Fruit fly (Drosophila melanogaster) whole organism, prepupa: ENCODE measurements around the gene wkd.

Source experiments
- Blimp-1 ChIP-seq: fragments of 200-800 bp; sonication (Bioruptor generic); optimal IDR thresholded peaks from 3 replicates; lab custom pipeline; 2017; ENCODE audit warnings: missing biosample characterization, missing genetic modification characterization, mild to moderate bottlenecking, moderate library complexity, missing genetic modification reagents
- CG10669 ChIP-seq: fragments of 200-800 bp; sonication (Bioruptor generic); optimal IDR thresholded peaks from 3 replicates; lab custom pipeline; 2018; ENCODE audit warnings: missing biosample characterization, mild to moderate bottlenecking, missing genetic modification characterization, moderate library complexity
- CG11762 ChIP-seq: fragments of 200-800 bp; sonication (Bioruptor generic); optimal IDR thresholded peaks from 3 replicates; lab custom pipeline; 2016; ENCODE audit warnings: missing biosample characterization, missing genetic modification characterization; ENCODE audit not compliant: insufficient read depth
- CG11902 ChIP-seq: fragments of 200-800 bp; sonication (Bioruptor generic); optimal IDR thresholded peaks from 3 replicates; lab custom pipeline; 2016; ENCODE audit warnings: missing biosample characterization, missing genetic modification characterization
- CG15336 ChIP-seq: fragments of 200-800 bp; sonication (Bioruptor generic); IDR thresholded peaks from 2 replicates; pipeline ENCODE4 v1.3.6; 2022; ENCODE audit warnings: missing biosample characterization, missing genetic modification characterization
- CG1621 ChIP-seq: fragments of 200-800 bp; sonication (Bioruptor generic); optimal IDR thresholded peaks from 3 replicates; lab custom pipeline; 2018; ENCODE audit warnings: missing biosample characterization, mild to moderate bottlenecking, missing genetic modification characterization
- CG16779 ChIP-seq: fragments of 200-800 bp; sonication (Bioruptor generic); optimal IDR thresholded peaks from 3 replicates; lab custom pipeline; 2017; ENCODE audit warnings: missing biosample characterization, mild to moderate bottlenecking, missing genetic modification characterization
- CG3032 ChIP-seq: fragments of 200-800 bp; optimal IDR thresholded peaks from 2 replicates; lab custom pipeline; 2019; ENCODE audit warnings: missing biosample characterization, mild to moderate bottlenecking, missing genetic modification characterization, moderate library complexity
- CG31627 ChIP-seq: fragments of 200-800 bp; sonication (Bioruptor generic); optimal IDR thresholded peaks from 3 replicates; lab custom pipeline; 2016; ENCODE audit warnings: missing biosample characterization, missing genetic modification characterization
- CG32006 ChIP-seq: fragments of 200-800 bp; sonication (Bioruptor generic); optimal IDR thresholded peaks from 3 replicates; lab custom pipeline; 2017; ENCODE audit warnings: missing biosample characterization, mild to moderate bottlenecking, missing genetic modification characterization
- CG34406 ChIP-seq: fragments of 200-800 bp; sonication (Bioruptor generic); optimal IDR thresholded peaks from 3 replicates; lab custom pipeline; 2016; ENCODE audit warnings: missing biosample characterization, missing genetic modification characterization
- CG3919 ChIP-seq: fragments of 200-800 bp; sonication (Bioruptor generic); optimal IDR thresholded peaks from 3 replicates; lab custom pipeline; 2016; ENCODE audit warnings: missing biosample characterization, missing genetic modification characterization
- CG4318 ChIP-seq: fragments of 200-800 bp; sonication (Bioruptor generic); optimal IDR thresholded peaks from 3 replicates; lab custom pipeline; 2017; ENCODE audit warnings: missing biosample characterization, mild to moderate bottlenecking, missing genetic modification characterization
- CG6163 ChIP-seq: fragments of 200-800 bp; sonication (Bioruptor generic); IDR thresholded peaks from 3 replicates; pipeline ENCODE4 v1.3.6; 2022; ENCODE audit warnings: missing biosample characterization, missing genetic modification characterization
- CG6276 ChIP-seq: fragments of 200-800 bp; sonication (Bioruptor generic); optimal IDR thresholded peaks from 2 replicates; lab custom pipeline; 2017; ENCODE audit warnings: missing biosample characterization, mild to moderate bottlenecking, missing genetic modification characterization
- CG6808 ChIP-seq: fragments of 200-800 bp; sonication (Bioruptor generic); optimal IDR thresholded peaks from 3 replicates; lab custom pipeline; 2017; ENCODE audit warnings: missing biosample characterization, missing genetic modification characterization, mild to moderate bottlenecking, moderate library complexity, missing genetic modification reagents
- CG6854 ChIP-seq: fragments of 200-800 bp; sonication (Bioruptor generic); optimal IDR thresholded peaks from 2 replicates; lab custom pipeline; 2017; ENCODE audit warnings: missing biosample characterization, mild to moderate bottlenecking, missing genetic modification characterization
- CG8119 ChIP-seq: fragments of 200-800 bp; sonication (Bioruptor generic); IDR thresholded peaks from 3 replicates; pipeline ENCODE4 v1.3.6; 2022; ENCODE audit warnings: missing biosample characterization, missing genetic modification characterization
- CG8319 ChIP-seq: fragments of 200-800 bp; sonication (Bioruptor generic); optimal IDR thresholded peaks from 3 replicates; lab custom pipeline; 2016; ENCODE audit warnings: missing biosample characterization, missing genetic modification characterization
- CG8632 ChIP-seq: fragments of 200-800 bp; sonication (Bioruptor generic); optimal IDR thresholded peaks from 3 replicates; lab custom pipeline; 2016; ENCODE audit warnings: missing biosample characterization, missing genetic modification characterization
- CG9139 ChIP-seq: fragments of 200-800 bp; sonication (Bioruptor generic); optimal IDR thresholded peaks from 3 replicates; lab custom pipeline; 2017; ENCODE audit warnings: missing biosample characterization, mild to moderate bottlenecking, missing genetic modification characterization
- Eip75B ChIP-seq: fragments of 200-800 bp; sonication (Bioruptor generic); optimal IDR thresholded peaks from 3 replicates; lab custom pipeline; 2016; ENCODE audit warnings: missing biosample characterization, missing genetic modification characterization
- Eip78C ChIP-seq: fragments of 200-800 bp; sonication (Bioruptor generic); peaks from one replicate; lab custom pipeline; 2016; ENCODE audit warnings: missing biosample characterization, missing genetic modification characterization
- Eip93F ChIP-seq: fragments of 200-800 bp; sonication (Bioruptor generic); optimal IDR thresholded peaks from 2 replicates; lab custom pipeline; 2016; ENCODE audit warnings: missing biosample characterization, mild to moderate bottlenecking, missing genetic modification characterization
- Ets21C ChIP-seq: fragments of 200-800 bp; sonication (Bioruptor generic); optimal IDR thresholded peaks from 3 replicates; lab custom pipeline; 2016; ENCODE audit warnings: missing biosample characterization, missing genetic modification characterization
- Ets96B ChIP-seq: fragments of 200-800 bp; optimal IDR thresholded peaks from 2 replicates; lab custom pipeline; 2019; ENCODE audit warnings: missing biosample characterization, mild to moderate bottlenecking, missing genetic modification characterization, moderate library complexity
- Gug ChIP-seq: fragments of 200-800 bp; sonication (Bioruptor generic); IDR thresholded peaks from 2 replicates; pipeline ENCODE4 v1.3.6; 2022; ENCODE audit warnings: missing biosample characterization, missing genetic modification characterization
- Hr38 ChIP-seq: sonication (Bioruptor generic); optimal IDR thresholded peaks from 2 replicates; lab custom pipeline; 2016; ENCODE audit warnings: missing biosample characterization, missing genetic modification characterization
- Hr39 ChIP-seq: fragments of 200-800 bp; sonication (Bioruptor generic); optimal IDR thresholded peaks from 2 replicates; lab custom pipeline; 2016; ENCODE audit warnings: missing biosample characterization, missing genetic modification characterization
- Lpt ChIP-seq: fragments of 200-800 bp; sonication (Bioruptor generic); optimal IDR thresholded peaks from 3 replicates; lab custom pipeline; 2016; ENCODE audit warnings: missing biosample characterization, missing genetic modification characterization
- Met ChIP-seq: fragments of 200-800 bp; sonication (Bioruptor generic); optimal IDR thresholded peaks from 3 replicates; lab custom pipeline; 2016; ENCODE audit warnings: missing biosample characterization, missing genetic modification characterization
- OdsH ChIP-seq: fragments of 200-800 bp; sonication (Bioruptor generic); optimal IDR thresholded peaks from 3 replicates; lab custom pipeline; 2016; ENCODE audit warnings: missing biosample characterization, missing genetic modification characterization
- Sox14 ChIP-seq: fragments of 200-800 bp; sonication (Bioruptor generic); optimal IDR thresholded peaks from 3 replicates; lab custom pipeline; 2016; ENCODE audit warnings: missing biosample characterization, missing genetic modification characterization
- Sox15 ChIP-seq: fragments of 200-800 bp; sonication (Bioruptor generic); optimal IDR thresholded peaks from 3 replicates; lab custom pipeline; 2016; ENCODE audit warnings: missing biosample characterization, missing genetic modification characterization
- achi ChIP-seq: fragments of 200-800 bp; sonication (Bioruptor generic); optimal IDR thresholded peaks from 3 replicates; lab custom pipeline; 2016; ENCODE audit warnings: missing biosample characterization, missing genetic modification characterization
- acj6 ChIP-seq: fragments of 200-800 bp; sonication (Bioruptor generic); optimal IDR thresholded peaks from 3 replicates; lab custom pipeline; 2016; ENCODE audit warnings: missing biosample characterization, missing genetic modification characterization
- cyc ChIP-seq: fragments of 200-800 bp; sonication (Bioruptor generic); optimal IDR thresholded peaks from 3 replicates; lab custom pipeline; 2016; ENCODE audit warnings: missing biosample characterization, missing genetic modification characterization
- dsx ChIP-seq: fragments of 200-800 bp; optimal IDR thresholded peaks from 3 replicates; lab custom pipeline; 2019; ENCODE audit warnings: missing biosample characterization, mild to moderate bottlenecking, missing genetic modification characterization, moderate library complexity; ENCODE audit not compliant: poor library complexity, severe bottlenecking
- eg ChIP-seq: fragments of 200-800 bp; sonication (Bioruptor generic); IDR thresholded peaks from 3 replicates; pipeline ENCODE4 v1.3.6; 2022; ENCODE audit warnings: missing biosample characterization, missing genetic modification characterization
- esn ChIP-seq: fragments of 200-800 bp; sonication (Bioruptor generic); optimal IDR thresholded peaks from 2 replicates; lab custom pipeline; 2016; ENCODE audit warnings: missing biosample characterization, mild to moderate bottlenecking, missing genetic modification characterization, moderate library complexity
- fd59A ChIP-seq: fragments of 200-800 bp; sonication (Bioruptor generic); optimal IDR thresholded peaks from 2 replicates; lab custom pipeline; 2017; ENCODE audit warnings: missing biosample characterization, mild to moderate bottlenecking, missing genetic modification characterization, missing genetic modification reagents
- fd85E ChIP-seq: fragments of 200-800 bp; sonication (Bioruptor generic); optimal IDR thresholded peaks from 3 replicates; lab custom pipeline; 2016; ENCODE audit warnings: missing biosample characterization, missing genetic modification characterization
- fkh ChIP-seq: fragments of 200-800 bp; sonication (Bioruptor generic); optimal IDR thresholded peaks from 3 replicates; lab custom pipeline; 2017; ENCODE audit warnings: missing biosample characterization, mild to moderate bottlenecking, missing genetic modification characterization, moderate library complexity
- lz ChIP-seq: fragments of 200-800 bp; sonication (Bioruptor generic); optimal IDR thresholded peaks from 3 replicates; lab custom pipeline; 2016; ENCODE audit warnings: missing biosample characterization, missing genetic modification characterization
- net ChIP-seq: fragments of 200-800 bp; sonication (Bioruptor generic); optimal IDR thresholded peaks from 3 replicates; lab custom pipeline; 2016; ENCODE audit warnings: missing biosample characterization, missing genetic modification characterization
- pdm3 ChIP-seq: fragments of 200-800 bp; sonication (Bioruptor generic); optimal IDR thresholded peaks from 3 replicates; lab custom pipeline; 2016; ENCODE audit warnings: missing biosample characterization, missing genetic modification characterization
- salr ChIP-seq, 2 experiments: fragments of 200-800 bp; sonication (Bioruptor generic); optimal IDR thresholded peaks; 3 replicates each; lab custom pipeline; 2016 to 2018; ENCODE audit warnings: missing biosample characterization in 2 of 2, missing genetic modification characterization in 2 of 2, mild to moderate bottlenecking in 1 of 2
- spab ChIP-seq: fragments of 200-800 bp; sonication (Bioruptor generic); optimal IDR thresholded peaks from 2 replicates; lab custom pipeline; 2017; ENCODE audit warnings: missing biosample characterization, mild to moderate bottlenecking, missing genetic modification characterization, missing genetic modification reagents
- ss ChIP-seq, 2 experiments: fragments of 200-800 bp; sonication (Bioruptor generic); optimal IDR thresholded peaks; 2 replicates in 1 of 2; 3 replicates in 1 of 2; lab custom pipeline; 2017 to 2018; ENCODE audit warnings: mild to moderate bottlenecking in 2 of 2, missing biosample characterization in 2 of 2, missing genetic modification characterization in 2 of 2, moderate library complexity in 1 of 2
- svp ChIP-seq: fragments of 200-800 bp; sonication (Bioruptor generic); peaks from one replicate; lab custom pipeline; 2016; ENCODE audit warnings: missing biosample characterization, missing genetic modification characterization
- vri ChIP-seq: fragments of 200-800 bp; sonication (Bioruptor generic); optimal IDR thresholded peaks from 3 replicates; lab custom pipeline; 2016; ENCODE audit warnings: missing biosample characterization, mild to moderate bottlenecking, missing genetic modification characterization

wkd gene

dm6 chr3R:11613252-11614036 is 32.1 kb downstream of the wkd start:
- TF ChIP-seq CG3032 (tag; lab: Kevin White, UChicago) (peak; percentile 5), CG32006 (GFP tag; lab: Kevin White, UChicago) (no peak), CG6163 (GFP tag; lab: Robert Waterston, UW) (no peak), vri (GFP tag; lab: Kevin White, UChicago) (no peak), Ets21C (GFP tag; lab: Kevin White, UChicago) (peak; percentile 7), CG6808 (GFP tag; lab: Kevin White, UChicago) (no peak), CG1621 (tag; lab: Kevin White, UChicago) (no peak), CG8632 (no peak), Eip75B (GFP tag; lab: Kevin White, UChicago) (no peak), fd85E (GFP tag; lab: Kevin White, UChicago) (no peak), Eip93F (GFP tag; lab: Kevin White, UChicago) (no peak), CG11902 (peak; percentile 17), Lpt (no peak), Met (peak; percentile 55), lz (GFP tag; lab: Kevin White, UChicago) (peak; percentile 52), CG4318 (GFP tag; lab: Kevin White, UChicago) (no peak), CG16779 (no peak), OdsH (GFP tag; lab: Kevin White, UChicago) (peak; percentile 22), Ets96B (tag; lab: Kevin White, UChicago) (no peak), dsx (GFP tag; lab: Kevin White, UChicago) (no peak), CG3919 (GFP tag; lab: Kevin White, UChicago) (peak; percentile 48), CG9139 (GFP tag; lab: Kevin White, UChicago) (no peak), acj6 (GFP tag; lab: Kevin White, UChicago) (peak; percentile 36), CG6276 (no peak), CG34406 (GFP tag; lab: Kevin White, UChicago) (no peak), Gug (GFP tag; lab: Robert Waterston, UW) (no peak), esn (GFP tag; lab: Kevin White, UChicago) (peak; percentile 57), Sox14 (GFP tag; lab: Kevin White, UChicago) (peak; percentile 45), net (GFP tag; lab: Kevin White, UChicago) (no peak), salr (GFP tag; optimal IDR thresholded peaks at IDR 0.05; lab: Kevin White, UChicago) (no peak), eg (GFP tag; lab: Robert Waterston, UW) (no peak), fkh (GFP tag; lab: Kevin White, UChicago) (peak; percentile 77), CG15336 (GFP tag; lab: Robert Waterston, UW) (no peak), Hr39 (GFP tag; lab: Kevin White, UChicago) (peak; percentile 69), CG10669 (GFP tag; lab: Kevin White, UChicago) (no peak), pdm3 (GFP tag; lab: Kevin White, UChicago) (peak; percentile 49), Blimp-1 (GFP tag; lab: Kevin White, UChicago) (no peak), Eip78C (peak; percentile 69), svp (GFP tag; lab: Kevin White, UChicago) (peak; percentile 89), Sox15 (GFP tag; lab: Kevin White, UChicago) (no peak), CG31627 (GFP tag; lab: Kevin White, UChicago) (peak; percentile 73), Hr38 (GFP tag; lab: Kevin White, UChicago) (no peak), CG8319 (no peak), CG6854 (GFP tag; lab: Kevin White, UChicago) (peak; percentile 31), ss (GFP tag; optimal IDR thresholded peaks at IDR 0.05; lab: Kevin White, UChicago) (no peak), CG8119 (GFP tag; lab: Robert Waterston, UW) (no peak), cyc (peak; percentile 63), fd59A (no peak), achi (GFP tag; lab: Kevin White, UChicago) (no peak), CG11762 (GFP tag; lab: Kevin White, UChicago) (no peak), spab (no peak)
